Worm (Caenorhabditis elegans): Measurements from ENCODE around the gene R04A9.9.

R04A9.9 gene

ce11 chrX:353134-353669 lies 37.2 kb downstream of the R04A9.9 start, which contains the start of gene sor-3 (continued):
- TF ChIP-seq Y116A8C.19 (tag; optimal IDR thresholded peaks at IDR 0.05; ENCODE audit: borderline replicate concordance) (no peak), lin-15B (tag; optimal IDR thresholded peaks at IDR 0.05) (no peak), sptf-1 (tag; optimal IDR thresholded peaks at IDR 0.05) (no peak), ces-1 (GFP tag; optimal IDR thresholded peaks at IDR 0.05) (no peak), aha-1 (tag; optimal IDR thresholded peaks at IDR 0.05) (no peak), nhr-85 (tag) (peak; percentile 83), nhr-71 (tag; optimal IDR thresholded peaks at IDR 0.05) (peak; percentile 92), jun-1 (tag; optimal IDR thresholded peaks at IDR 0.05) (peak; percentile 87), C16A3.4 (tag; optimal IDR thresholded peaks at IDR 0.05) (peak; percentile 88), mef-2 (tag; optimal IDR thresholded peaks at IDR 0.05) (no peak), nhr-19 (GFP tag; conservative IDR thresholded peaks at IDR 0.05) (peak; percentile 82), unc-86 (tag; optimal IDR thresholded peaks at IDR 0.05) (peak; percentile 79), C04F5.9 (tag; optimal IDR thresholded peaks at IDR 0.05) (no peak), zag-1 (tag; optimal IDR thresholded peaks at IDR 0.05) (peak; percentile 24), unc-62 (GFP tag; optimal IDR thresholded peaks at IDR 0.05) (no peak), dpl-1 (GFP tag; optimal IDR thresholded peaks at IDR 0.05) (peak; percentile 30 to 47 (median 36)), efl-1 (optimal IDR thresholded peaks at IDR 0.05) (peak; percentile 62 to 71), efl-1 (GFP tag; optimal IDR thresholded peaks at IDR 0.05 in 1 of 2) (peak; percentile 23 to 94), F16B12.6 (tag; optimal IDR thresholded peaks at IDR 0.05) (peak; percentile 51), vab-15 (tag; optimal IDR thresholded peaks at IDR 0.05) (peak; percentile 18), dsc-1 (tag; optimal IDR thresholded peaks at IDR 0.05) (peak; percentile 90), elt-3 (tag; optimal IDR thresholded peaks at IDR 0.05) (peak in 2 of 6 experiments; percentile 50 to 79), egl-27 (tag; optimal IDR thresholded peaks at IDR 0.05) (no peak), pqm-1 (tag; optimal IDR thresholded peaks at IDR 0.05) (no peak), unc-130 (tag; optimal IDR thresholded peaks at IDR 0.05) (peak; percentile 49), grh-1 (GFP tag; IDR thresholded peaks at IDR 0.05) (0 out of 2 replicates have a peak, but pooled peaks have one; percentile 19), tbx-2 (tag; optimal IDR thresholded peaks at IDR 0.05) (peak; percentile 87), nhr-90 (tag; optimal IDR thresholded peaks at IDR 0.05; ENCODE audit: poor library complexity) (peak; percentile 90), hlh-4 (tag; optimal IDR thresholded peaks at IDR 0.05) (no peak), snpc-4 (tag; optimal IDR thresholded peaks at IDR 0.05) (peak; percentile 62), sox-4 (tag; optimal IDR thresholded peaks at IDR 0.05) (peak; percentile 75), blmp-1 (tag; optimal IDR thresholded peaks at IDR 0.05) (peak; percentile 67), skn-1 (tag; optimal IDR thresholded peaks at IDR 0.05) (peak; percentile 69)

- TF ChIP-seq mdl-1 (tag; optimal IDR thresholded peaks at IDR 0.05) (peak in 1 of 2 experiments; percentile 68), pag-3 (tag; optimal IDR thresholded peaks at IDR 0.05; ENCODE audit: borderline replicate concordance, insufficient read depth) (no peak), hlh-4 (tag; optimal IDR thresholded peaks at IDR 0.05) (no peak), blmp-1 (tag; optimal IDR thresholded peaks at IDR 0.05) (peak; percentile 34), nhr-84 (tag; optimal IDR thresholded peaks at IDR 0.05) (no peak), lir-3 (tag; optimal IDR thresholded peaks at IDR 0.05; ENCODE audit: poor library complexity) (no peak), snpc-4 (tag; optimal IDR thresholded peaks at IDR 0.05) (no peak), lin-15B (tag; optimal IDR thresholded peaks at IDR 0.05) (no peak), ceh-82 (tag; optimal IDR thresholded peaks at IDR 0.05) (peak in 1 of 3 experiments; percentile 37), nhr-47 (tag; optimal IDR thresholded peaks at IDR 0.05) (peak; percentile 24), swsn-7 (tag; optimal IDR thresholded peaks at IDR 0.05) (peak; percentile 2), efl-1 (optimal IDR thresholded peaks at IDR 0.05) (peak in 1 of 2 experiments; percentile 16), efl-1 (GFP tag; optimal IDR thresholded peaks at IDR 0.05 in 1 of 2) (no peak), lsy-2 (tag; optimal IDR thresholded peaks at IDR 0.05) (peak; percentile 9 to 39), nhr-12 (tag; optimal IDR thresholded peaks at IDR 0.05) (no peak), snu-23 (GFP tag; optimal IDR thresholded peaks at IDR 0.05) (peak; percentile 51), fkh-10 (GFP tag; optimal IDR thresholded peaks at IDR 0.05) (no peak), lin-14 (GFP tag; optimal IDR thresholded peaks at IDR 0.05) (peak; percentile 58), egl-27 (tag; optimal IDR thresholded peaks at IDR 0.05) (no peak), ztf-4 (tag; optimal IDR thresholded peaks at IDR 0.05) (no peak), nhr-19 (GFP tag; conservative IDR thresholded peaks at IDR 0.05) (0 out of 2 replicates have a peak, but pooled peaks have one; percentile 24), hlh-17 (GFP tag; optimal IDR thresholded peaks at IDR 0.05; ENCODE audit: borderline replicate concordance) (no peak), mab-9 (GFP tag; IDR thresholded peaks at IDR 0.05) (no peak), sptf-1 (tag; optimal IDR thresholded peaks at IDR 0.05) (no peak), tbx-2 (tag; optimal IDR thresholded peaks at IDR 0.05) (peak; percentile 10), nhr-71 (tag; optimal IDR thresholded peaks at IDR 0.05) (peak; percentile 20), mep-1 (tag; optimal IDR thresholded peaks at IDR 0.05) (peak; percentile 31), lin-35 (GFP tag; optimal IDR thresholded peaks at IDR 0.05) (peak; percentile 34 to 51)
These were observed 42.2 kb downstream of the R04A9.9 start for ce11 chrX:348141-348540.
